Worm (Caenorhabditis elegans) whole organism, early embryonic: Measurements from ENCODE around the gene hum-2.

Source experiments
- B0310.2 ChIP-seq: sonication (generic microtip); optimal IDR thresholded peaks from 2 replicates; lab custom pipeline; 2016; ENCODE audit warnings: mild to moderate bottlenecking, missing genetic modification characterization, missing compliant biosample characterization
- ama-1 ChIP-seq: fragments of 150-350 bp; optimal IDR thresholded peaks from 2 replicates; lab custom pipeline; 2014
- ets-7 ChIP-seq: sonication (generic microtip); optimal IDR thresholded peaks from 2 replicates; lab custom pipeline; 2016; ENCODE audit warnings: missing genotype, missing genetic modification characterization, missing compliant biosample characterization
- flt-1 ChIP-seq: fragments of 200-800 bp; sonication (Bioruptor generic); IDR thresholded peaks from 2 replicates; pipeline ENCODE4 v1.3.6; 2022; ENCODE audit warnings: missing genetic modification characterization, missing compliant biosample characterization
- sea-1 ChIP-seq: fragments of 200-800 bp; sonication (Bioruptor generic); conservative IDR thresholded peaks from 2 replicates; pipeline ENCODE4 v1.3.6; 2022; ENCODE audit warnings: missing genetic modification characterization, missing compliant biosample characterization
- tbx-37 ChIP-seq: fragments of 200-800 bp; sonication (Bioruptor generic); conservative IDR thresholded peaks from 2 replicates; pipeline ENCODE4 v1.3.6; 2022; ENCODE audit warnings: missing genetic modification reagents, missing genetic modification characterization, missing compliant biosample characterization

ce11 chrV:9359674-9360073 lies 26.3 kb upstream of the hum-2 start, which contains the start of gene gpa-3:
- TF ChIP-seq flt-1 (GFP tag; lab: Robert Waterston, UW) (no peak), ama-1 (lab: Kevin White, UChicago) (no peak), ets-7 (tag; lab: Kevin White, UChicago) (no peak), sea-1 (GFP tag; lab: Robert Waterston, UW) (no peak), B0310.2 (tag; lab: Kevin White, UChicago) (no peak), tbx-37 (GFP tag; lab: Robert Waterston, UW) (no peak)
